Fruit fly (Drosophila melanogaster): ENCODE measurements around the gene CG13117.

Gene CG13117

dm6 chr2L:9736000-9736695 is at the start of gene CG13117 (continued):
- TF ChIP-seq pdm3 (GFP tag; optimal IDR thresholded peaks at IDR 0.05) = peak; percentile 39
- TF ChIP-seq eg (GFP tag; IDR thresholded peaks at IDR 0.05) = peak; percentile 54; the same call in 2 of the 3 replicates
- peak in 1 of 2 experiments; percentile 63 for TF ChIP-seq salr (GFP tag; optimal IDR thresholded peaks at IDR 0.05)
- TF ChIP-seq CG34406 (GFP tag; optimal IDR thresholded peaks at IDR 0.05) = peak; percentile 48
- TF ChIP-seq Eip78C (GFP tag) = peak; percentile 89
- TF ChIP-seq Gug (GFP tag; IDR thresholded peaks at IDR 0.05) = peak; percentile 22; the same call in 1 of the 2 replicates
- peak; percentile 23 for TF ChIP-seq CG10669 (GFP tag; optimal IDR thresholded peaks at IDR 0.05)
- peak; percentile 12 for TF ChIP-seq achi (GFP tag; optimal IDR thresholded peaks at IDR 0.05)
- TF ChIP-seq CG3032 (tag; optimal IDR thresholded peaks at IDR 0.05) = peak; percentile 32

- TF ChIP-seq cyc (GFP tag; optimal IDR thresholded peaks at IDR 0.05) (no peak), CG8632 (GFP tag; optimal IDR thresholded peaks at IDR 0.05) (no peak), Lpt (GFP tag; optimal IDR thresholded peaks at IDR 0.05) (no peak), CG16779 (tag; optimal IDR thresholded peaks at IDR 0.05) (no peak), achi (GFP tag; optimal IDR thresholded peaks at IDR 0.05) (no peak), CG3032 (tag; optimal IDR thresholded peaks at IDR 0.05) (no peak), pdm3 (GFP tag; optimal IDR thresholded peaks at IDR 0.05) (no peak), CG6163 (GFP tag; IDR thresholded peaks at IDR 0.05) (no peak), CG9139 (GFP tag; optimal IDR thresholded peaks at IDR 0.05) (no peak), Eip93F (GFP tag; optimal IDR thresholded peaks at IDR 0.05) (no peak)
Observed at dm6 chr2L:9690550-9691197, 45.8 kb upstream of the CG13117 start.

- TF ChIP-seq fkh (GFP tag; optimal IDR thresholded peaks at IDR 0.05) = peak; percentile 20
- peak; percentile 2 for TF ChIP-seq Eip78C (GFP tag)
- no peak for TF ChIP-seq CG8632 (GFP tag; optimal IDR thresholded peaks at IDR 0.05)
- TF ChIP-seq CG6854 (GFP tag; optimal IDR thresholded peaks at IDR 0.05) = no peak
- peak; percentile 1 for TF ChIP-seq CG6276 (GFP tag; optimal IDR thresholded peaks at IDR 0.05)
Observed at dm6 chr2L:9691230-9691629, 45.2 kb upstream of the CG13117 start.

dm6 chr2L:9692364-9693348 is 43.8 kb upstream of the CG13117 start:
- TF ChIP-seq CG3032 (tag; optimal IDR thresholded peaks at IDR 0.05) = peak; percentile 45
- TF ChIP-seq CG8632 (GFP tag; optimal IDR thresholded peaks at IDR 0.05) = peak; percentile 76
- peak; percentile 94 for TF ChIP-seq eg (GFP tag; IDR thresholded peaks at IDR 0.05)
- TF ChIP-seq dac (GFP tag; optimal IDR thresholded peaks at IDR 0.05) = peak; percentile 39
- TF ChIP-seq CG8119 (GFP tag; IDR thresholded peaks at IDR 0.05) = peak; percentile 90
- peak; percentile 91 for TF ChIP-seq CG15336 (GFP tag; IDR thresholded peaks at IDR 0.05)
- TF ChIP-seq CG6163 (GFP tag; IDR thresholded peaks at IDR 0.05) = peak; percentile 91
- TF ChIP-seq CG7368 (GFP tag; optimal IDR thresholded peaks at IDR 0.05) = peak; percentile 69
- TF ChIP-seq CG1621 (tag; optimal IDR thresholded peaks at IDR 0.05) = no peak
- peak; percentile 74 for TF ChIP-seq CG10631 (GFP tag; optimal IDR thresholded peaks at IDR 0.05)
- peak; percentile 23 for TF ChIP-seq fkh (GFP tag; optimal IDR thresholded peaks at IDR 0.05)
- TF ChIP-seq cyc (GFP tag; optimal IDR thresholded peaks at IDR 0.05) = peak; percentile 60
- TF ChIP-seq CG6276 (GFP tag; optimal IDR thresholded peaks at IDR 0.05) = peak; percentile 50
- peak; percentile 69 for TF ChIP-seq net (GFP tag; optimal IDR thresholded peaks at IDR 0.05)
- peak in 1 of 2 experiments; percentile 53 for TF ChIP-seq salr (GFP tag; optimal IDR thresholded peaks at IDR 0.05)
- TF ChIP-seq acj6 (GFP tag; optimal IDR thresholded peaks at IDR 0.05) = peak; percentile 72
- TF ChIP-seq Sox102F (GFP tag; optimal IDR thresholded peaks at IDR 0.05) = peak; percentile 73
- no peak for TF ChIP-seq CG6808 (GFP tag; optimal IDR thresholded peaks at IDR 0.05)
- TF ChIP-seq Eip93F (GFP tag; optimal IDR thresholded peaks at IDR 0.05) = peak; percentile 13
- TF ChIP-seq Gug (GFP tag; IDR thresholded peaks at IDR 0.05) = peak; percentile 79
- TF ChIP-seq CG8319 (GFP tag; optimal IDR thresholded peaks at IDR 0.05) = peak; percentile 53
- peak; percentile 13 for TF ChIP-seq Ets21C (GFP tag; optimal IDR thresholded peaks at IDR 0.05)
- peak; percentile 0 for TF ChIP-seq spab (GFP tag; optimal IDR thresholded peaks at IDR 0.05)
- TF ChIP-seq ss (GFP tag; optimal IDR thresholded peaks at IDR 0.05) = peak in 1 of 2 experiments; percentile 14
- peak; percentile 69 for TF ChIP-seq CG34406 (GFP tag; optimal IDR thresholded peaks at IDR 0.05)
- peak; percentile 55 for TF ChIP-seq Sox14 (GFP tag; optimal IDR thresholded peaks at IDR 0.05)
- TF ChIP-seq CG9139 (GFP tag; optimal IDR thresholded peaks at IDR 0.05) = no peak
- peak; percentile 86 for TF ChIP-seq Hr4 (GFP tag; optimal IDR thresholded peaks at IDR 0.05)
- TF ChIP-seq CG32006 (GFP tag; optimal IDR thresholded peaks at IDR 0.05) = peak; percentile 81
- TF ChIP-seq svp (GFP tag) = peak; percentile 60
- peak; percentile 41 for TF ChIP-seq CG11902 (GFP tag; optimal IDR thresholded peaks at IDR 0.05)
- TF ChIP-seq CG6854 (GFP tag; optimal IDR thresholded peaks at IDR 0.05) = no peak
